Worm (Caenorhabditis elegans) whole organism, L4/young adult: ENCODE data around the gene ZK822.10.

Experiments
- W03F9.2 ChIP-seq: fragments of 150-350 bp; optimal IDR thresholded peaks from 2 replicates; lab custom pipeline; 2014; ENCODE audit warnings: missing biosample characterization, missing genetic modification characterization
- dao-5 ChIP-seq: sonication (generic microtip); optimal IDR thresholded peaks from 2 replicates; lab custom pipeline; 2016; ENCODE audit warnings: missing genotype, missing genetic modification characterization, moderate library complexity, missing compliant biosample characterization
- him-1 ChIP-seq: sonication (generic microtip); optimal IDR thresholded peaks from 2 replicates; lab custom pipeline; 2016; ENCODE audit warnings: missing genotype, missing genetic modification reagents, missing genetic modification characterization, missing compliant biosample characterization

ZK822.10 gene

DNA sequence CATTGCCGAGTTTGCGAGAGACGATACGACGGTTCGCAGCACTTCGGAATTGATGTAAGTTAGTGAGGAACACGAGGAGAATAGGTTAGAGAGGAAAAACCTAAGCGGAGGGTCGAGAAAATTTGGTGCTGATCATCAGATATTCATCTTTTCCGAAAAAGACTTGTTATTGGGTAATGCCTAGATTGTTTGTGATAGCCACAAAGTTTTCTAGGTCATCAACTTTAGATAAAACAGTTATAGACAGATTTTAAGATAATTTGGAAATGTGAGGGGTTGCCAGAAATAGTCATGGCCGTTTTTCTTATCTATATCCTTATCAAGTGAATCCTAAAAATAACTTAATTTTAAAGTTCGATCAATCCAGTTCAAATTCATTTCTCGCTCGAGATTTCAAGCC is 16.5 kb upstream of the ZK822.10 start:
- TF ChIP-seq dao-5 (tag; lab: Kevin White, UChicago), result no peak
- TF ChIP-seq W03F9.2, result no peak
- TF ChIP-seq him-1 (tag; lab: Kevin White, UChicago), result no peak

DNA sequence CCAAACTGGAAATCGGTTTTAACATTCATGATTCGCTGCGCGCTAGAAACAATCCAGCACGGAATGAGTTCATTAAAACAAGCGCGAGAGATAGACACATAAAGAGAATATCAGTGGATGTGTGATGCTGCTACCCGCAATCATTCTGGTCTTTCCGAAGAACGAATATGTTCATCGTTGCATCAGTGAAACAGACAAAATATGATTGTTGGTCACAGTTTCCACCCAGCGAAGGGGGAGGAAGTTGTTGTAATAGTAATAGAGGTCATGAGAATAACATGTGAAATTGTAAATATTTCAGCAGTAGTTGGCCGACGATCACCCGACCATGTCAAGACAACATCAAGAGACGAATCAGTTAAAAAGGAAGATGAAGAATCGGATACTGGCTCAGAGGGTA is 15.7 kb upstream of the ZK822.10 start:
- TF ChIP-seq W03F9.2, result no peak
- no peak for TF ChIP-seq him-1 (tag; lab: Kevin White, UChicago)

DNA sequence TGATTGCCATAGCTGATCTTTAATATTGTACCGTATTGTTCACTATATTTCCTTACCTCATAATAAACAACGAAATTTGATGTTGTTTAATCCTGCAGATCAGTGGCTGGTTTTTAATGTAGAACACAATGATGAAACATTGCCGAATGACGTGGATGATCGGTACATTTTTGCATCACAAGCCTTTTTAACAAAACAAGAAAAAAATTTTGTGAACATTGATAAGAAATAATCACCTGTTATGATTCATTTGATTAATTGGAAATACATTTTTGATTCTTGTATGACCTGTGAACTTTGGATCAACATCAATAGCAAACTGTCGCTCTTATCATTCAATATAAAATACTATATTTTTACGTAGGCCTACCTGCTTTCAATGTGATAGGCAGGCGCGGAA is 14.1 kb upstream of the ZK822.10 start:
- TF ChIP-seq dao-5 (tag; lab: Kevin White, UChicago) (no peak), W03F9.2 (no peak), him-1 (tag; lab: Kevin White, UChicago) (no peak)

DNA sequence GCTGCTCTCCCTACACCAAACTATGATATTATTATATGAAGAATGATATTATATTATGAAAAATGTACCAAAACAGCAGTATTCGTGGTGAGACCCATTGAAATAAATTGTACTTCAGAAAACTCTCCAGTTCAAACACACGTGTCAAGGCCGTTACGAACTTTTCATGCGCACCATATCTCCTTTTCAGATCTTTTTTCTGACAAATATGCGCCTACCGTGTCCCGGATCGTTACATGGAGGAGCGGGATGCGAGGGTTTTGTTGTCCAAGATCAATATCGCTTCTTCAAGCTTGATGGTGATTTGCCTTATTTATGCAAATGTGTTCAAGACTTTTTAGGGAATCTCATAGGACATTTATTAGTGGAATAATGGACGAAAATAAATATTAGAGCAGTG is 13.3 kb upstream of the ZK822.10 start:
- TF ChIP-seq him-1 (tag; lab: Kevin White, UChicago), result no peak

DNA sequence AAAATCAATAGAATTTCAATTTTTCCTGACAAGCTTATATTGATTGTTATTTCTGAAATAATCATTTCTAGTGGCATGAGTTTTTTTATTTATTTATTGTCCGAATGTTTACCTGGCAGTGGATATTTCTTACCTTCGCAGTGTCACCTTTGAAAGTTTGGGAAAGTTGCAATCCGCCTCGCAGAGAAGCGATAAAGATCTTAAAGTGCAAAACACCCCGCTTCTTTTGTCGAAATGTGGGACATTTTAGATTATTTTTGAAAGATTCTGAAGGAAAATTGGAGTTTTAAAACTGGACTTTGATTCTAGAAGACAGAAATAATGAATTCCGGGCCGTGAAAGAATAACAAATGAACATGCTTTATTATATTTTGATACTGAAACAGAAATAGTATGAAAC is 8.2 kb upstream of the ZK822.10 start:
- TF ChIP-seq W03F9.2 (no peak), him-1 (tag; lab: Kevin White, UChicago) (no peak), dao-5 (tag; lab: Kevin White, UChicago) (no peak)

DNA sequence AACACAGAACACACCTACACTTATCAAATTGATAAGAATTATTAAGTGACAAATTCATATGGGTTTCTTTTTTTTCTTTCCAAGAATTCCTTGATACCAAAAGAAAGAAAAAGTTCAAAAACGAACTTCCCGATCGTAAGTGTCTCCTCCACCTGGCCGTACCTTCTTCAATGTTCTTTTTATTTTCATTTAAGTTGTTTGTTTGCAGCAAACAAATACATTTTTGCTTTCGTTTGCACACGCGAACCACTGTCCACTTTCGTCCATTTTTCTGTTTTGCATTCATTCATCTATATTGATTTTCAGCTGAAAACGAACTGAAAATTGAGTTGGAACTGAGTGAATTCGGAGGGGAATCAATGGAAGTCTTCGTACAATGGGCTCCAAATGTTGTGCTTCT is 5.2 kb upstream of the ZK822.10 start, which contains the start of gene VZK822L.2:
TSS of gene VZK822L.2 (plus strand) at position 301 of the 400 bp plus-strand sequence.
- TF ChIP-seq W03F9.2 (no peak), dao-5 (tag; lab: Kevin White, UChicago) (no peak), him-1 (tag; lab: Kevin White, UChicago) (no peak)

DNA sequence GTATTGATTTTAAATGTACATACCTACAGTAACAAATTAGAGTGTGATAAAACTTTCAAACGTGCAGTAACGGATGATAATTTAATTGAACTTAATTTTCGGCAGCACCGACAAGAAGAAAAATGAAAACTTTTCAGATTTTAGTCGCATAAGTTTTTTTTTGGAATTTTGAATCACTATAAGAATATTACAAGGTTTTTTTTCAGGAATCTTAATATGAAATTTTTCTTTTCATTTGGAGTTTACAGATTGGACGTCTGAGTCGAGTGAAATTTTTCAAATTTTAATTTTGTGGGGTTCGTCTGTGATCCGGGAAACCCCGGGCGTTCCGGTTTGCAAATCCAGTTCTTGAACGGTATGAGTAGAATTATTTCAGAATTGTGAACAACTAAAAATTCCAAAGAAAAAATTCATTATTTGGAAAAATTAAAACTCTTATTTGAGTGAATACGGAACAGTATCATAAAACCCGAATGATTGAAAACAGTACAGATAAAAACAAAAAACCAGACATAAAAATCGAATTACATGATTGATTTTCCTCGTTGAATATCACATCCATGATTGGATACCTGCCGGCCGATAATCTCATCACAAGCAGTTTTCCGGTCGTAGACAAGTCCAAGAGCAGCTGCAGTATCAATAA is 3.5 kb upstream of the ZK822.10 start:
- TF ChIP-seq him-1 (tag; lab: Kevin White, UChicago) (no peak), dao-5 (tag; lab: Kevin White, UChicago) (no peak), W03F9.2 (no peak)

DNA sequence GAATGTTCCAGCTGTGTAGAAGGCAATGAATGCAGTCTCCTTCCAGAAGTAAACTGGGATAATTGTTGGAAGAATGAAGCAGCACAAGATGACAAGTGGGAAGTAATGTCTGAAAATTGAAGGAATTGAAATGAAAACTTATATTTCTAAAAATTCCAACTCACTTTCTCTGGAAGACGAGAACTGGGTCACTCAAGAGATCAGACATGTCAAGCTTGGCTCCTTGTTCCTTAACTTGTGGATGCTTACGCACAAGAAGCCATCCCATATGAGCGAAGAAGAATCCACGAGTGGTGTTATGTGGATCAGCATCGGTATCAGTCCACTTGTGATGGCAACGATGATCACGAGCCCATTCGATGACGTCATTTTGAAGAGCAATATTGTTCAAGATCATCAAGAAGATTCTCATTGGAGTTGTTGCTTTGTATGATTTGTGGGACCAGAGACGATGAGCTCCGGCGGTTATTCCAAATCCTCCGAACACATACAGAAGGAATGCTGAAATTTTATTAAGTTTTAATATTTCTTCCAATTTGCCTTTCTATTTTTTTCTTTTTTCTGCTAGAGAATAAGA is 2.6 kb upstream of the ZK822.10 start:
- TF ChIP-seq him-1 (tag; lab: Kevin White, UChicago) (no peak), dao-5 (tag; lab: Kevin White, UChicago) (no peak), W03F9.2 (no peak)

DNA sequence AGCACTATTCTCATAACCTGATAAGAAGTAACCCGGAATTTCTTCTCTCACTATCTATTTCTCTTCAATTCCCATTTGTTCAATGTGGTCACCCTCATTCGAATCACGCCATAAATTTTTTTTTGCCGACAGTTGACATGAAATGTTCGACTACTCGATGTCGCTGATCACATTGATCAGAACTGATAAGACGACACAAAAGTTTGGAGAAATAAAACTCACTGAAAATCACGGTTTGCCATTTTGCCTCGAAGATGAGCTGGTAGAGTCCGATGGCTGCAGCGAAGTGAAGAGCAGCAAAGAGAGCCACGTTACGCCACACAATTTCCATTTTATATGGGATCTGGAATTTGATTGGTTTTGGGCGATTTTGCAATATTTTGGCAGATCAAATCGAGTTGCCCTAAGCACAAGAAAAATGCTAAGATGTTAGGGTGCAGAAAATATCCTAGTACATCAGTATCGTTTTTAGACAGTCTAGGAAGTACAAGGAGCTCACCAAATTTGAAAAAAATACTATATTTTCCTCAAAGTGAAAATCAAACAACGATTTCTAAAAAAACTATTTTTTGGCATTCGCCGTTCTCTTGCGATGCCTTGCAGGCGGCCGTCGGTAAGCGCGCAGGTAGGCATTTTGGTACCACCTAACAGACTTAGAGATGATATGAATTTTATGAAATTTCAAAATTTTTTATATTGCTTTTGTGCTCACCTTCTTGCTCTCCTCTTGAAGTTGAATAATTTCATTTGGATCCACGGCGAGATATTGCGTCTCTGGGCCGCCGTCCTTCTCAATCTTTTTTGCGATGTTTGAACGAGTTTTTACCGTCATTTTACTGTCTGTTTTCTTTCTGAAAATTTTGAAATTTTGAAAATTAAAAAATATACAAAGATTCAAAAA is 1.9 kb upstream of the ZK822.10 start, which contains the start of gene fat-6:
TSS of gene fat-6 (minus strand) at position 851 of the 901 bp plus-strand sequence.
- no peak for TF ChIP-seq him-1 (tag; lab: Kevin White, UChicago)
- no peak for TF ChIP-seq dao-5 (tag; lab: Kevin White, UChicago)
- TF ChIP-seq W03F9.2, result no peak

DNA sequence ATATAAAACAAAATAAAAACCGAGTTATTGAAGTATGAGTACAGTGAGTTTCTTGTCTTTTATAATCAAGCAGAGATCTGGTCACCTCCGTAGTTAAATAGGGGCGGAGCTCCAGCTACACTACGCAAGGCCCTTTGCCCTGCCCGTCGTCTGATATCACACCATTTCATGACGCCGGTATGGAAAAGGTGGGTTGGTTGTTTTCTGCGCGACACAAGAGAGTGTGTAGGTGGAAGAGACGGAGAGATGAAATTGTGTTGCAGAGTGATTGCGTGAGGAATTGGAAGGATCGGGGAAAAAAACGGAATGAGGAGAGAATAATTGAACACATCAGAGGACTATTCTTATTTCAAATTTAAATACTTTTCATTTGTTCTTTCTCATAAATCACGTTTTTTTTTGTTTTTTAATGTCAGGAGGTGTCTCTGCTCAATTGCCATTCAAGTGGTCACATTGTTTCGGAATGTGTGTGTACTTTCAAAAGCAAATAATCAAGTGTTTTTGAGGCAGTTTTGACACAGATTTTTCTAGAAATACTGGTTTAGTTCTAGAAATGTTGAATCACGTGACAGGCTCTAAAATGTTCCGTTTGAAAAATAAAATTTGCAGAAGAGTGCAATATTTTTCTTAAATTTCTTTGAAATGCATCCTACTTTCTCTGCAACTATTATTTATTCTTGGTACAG is 1.0 kb upstream of the ZK822.10 start, which contains the start of gene ZK822.9:
TSS of gene ZK822.9 (plus strand) at position 180 of the 686 bp plus-strand sequence.
- TF ChIP-seq W03F9.2 (no peak), him-1 (tag; lab: Kevin White, UChicago) (no peak), dao-5 (tag; lab: Kevin White, UChicago) (no peak)

DNA sequence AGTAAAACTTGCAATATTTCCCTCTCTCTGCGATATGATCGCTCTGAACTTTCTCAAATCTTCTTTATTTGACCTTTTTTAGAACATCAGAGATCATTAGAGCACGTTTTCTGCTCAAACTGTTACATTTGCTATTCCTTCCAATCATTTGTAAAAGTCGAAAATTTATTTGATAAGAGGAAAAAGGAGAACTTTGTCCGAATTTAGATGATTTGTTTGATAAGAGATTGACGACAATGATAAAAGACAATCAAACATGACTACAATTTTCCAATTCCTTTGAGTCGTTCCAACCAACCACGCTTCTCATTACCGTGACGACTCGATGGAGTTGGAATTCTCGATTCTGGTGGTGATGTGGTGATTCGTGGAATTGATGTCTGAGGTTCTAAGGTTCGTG is 949 bp downstream of the ZK822.10 start:
- no peak for TF ChIP-seq him-1 (tag; lab: Kevin White, UChicago)
- TF ChIP-seq W03F9.2, result no peak
- no peak for TF ChIP-seq dao-5 (tag; lab: Kevin White, UChicago)

DNA sequence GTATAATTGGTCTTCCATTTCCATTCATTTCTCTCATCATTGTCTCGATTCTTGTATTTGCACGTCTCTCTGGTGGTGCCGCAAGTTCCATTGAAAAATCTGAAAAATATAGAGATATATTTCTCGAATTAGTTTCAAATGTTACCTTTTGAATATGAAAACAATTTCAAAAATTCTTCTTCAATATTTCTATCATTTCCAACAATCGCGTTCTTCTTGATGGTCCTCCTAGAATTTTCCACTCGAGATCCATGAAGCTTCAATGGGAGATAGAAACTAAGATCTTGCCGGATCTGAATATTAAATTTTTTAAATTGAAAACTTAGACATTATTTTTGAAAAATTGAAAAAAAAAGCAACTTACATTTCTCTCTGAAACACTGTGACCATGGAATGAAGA is 2.1 kb downstream of the ZK822.10 start:
- TF ChIP-seq W03F9.2 (no peak), dao-5 (tag; lab: Kevin White, UChicago) (no peak), him-1 (tag; lab: Kevin White, UChicago) (no peak)

DNA sequence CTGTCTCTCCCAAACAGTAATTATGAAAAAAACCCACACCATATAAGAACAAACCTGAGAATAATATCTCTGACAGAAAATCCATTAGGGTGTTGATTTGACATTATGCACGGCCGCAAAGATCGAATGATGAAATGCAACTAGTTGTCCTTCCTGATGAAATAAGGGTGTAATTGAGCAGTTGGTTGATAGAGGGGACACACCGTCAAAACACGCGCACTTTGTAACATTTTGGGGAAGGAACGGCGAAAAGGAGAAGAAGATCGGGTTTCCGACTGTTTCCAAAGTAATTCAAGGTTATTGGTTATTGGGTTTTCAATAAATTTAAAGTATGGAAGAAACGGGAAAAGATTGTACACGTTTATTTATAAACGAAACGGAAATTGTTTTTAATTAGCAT is 5.1 kb downstream of the ZK822.10 start, which contains the start of gene ZK822.1:
TSS of gene ZK822.1 (minus strand) at position 121 of the 400 bp plus-strand sequence.
- TF ChIP-seq him-1 (tag; lab: Kevin White, UChicago) (no peak), dao-5 (tag; lab: Kevin White, UChicago) (no peak), W03F9.2 (no peak)
